Worm (Caenorhabditis elegans): Measurements from ENCODE around the gene str-165.

- TF ChIP-seq elt-2 (tag; optimal IDR thresholded peaks at IDR 0.05) (no peak), tbx-2 (tag; optimal IDR thresholded peaks at IDR 0.05) (no peak), ama-1 (optimal IDR thresholded peaks at IDR 0.05) (no peak), nhr-77 (tag; optimal IDR thresholded peaks at IDR 0.05) (no peak), jun-1 (tag; optimal IDR thresholded peaks at IDR 0.05) (no peak)
Observed at ce11 chrV:13807232-13807631, 23.7 kb upstream of the str-165 start, which contains the start of gene swan-1.
